Fruit fly (Drosophila melanogaster) whole organism: ENCODE measurements around the gene Sec24CD.

Experiments
- pan ChIP-seq: fragments of >200 bp; optimal IDR thresholded peaks from 2 replicates; lab custom pipeline; 2017
- psq ChIP-seq: fragments of >200 bp; optimal IDR thresholded peaks from 2 replicates; lab custom pipeline; 2017
- usp ChIP-seq: fragments of >200 bp; optimal IDR thresholded peaks from 2 replicates; lab custom pipeline; 2017; ENCODE audit warnings: missing biosample characterization, missing genetic modification characterization, mixed read lengths

DNA sequence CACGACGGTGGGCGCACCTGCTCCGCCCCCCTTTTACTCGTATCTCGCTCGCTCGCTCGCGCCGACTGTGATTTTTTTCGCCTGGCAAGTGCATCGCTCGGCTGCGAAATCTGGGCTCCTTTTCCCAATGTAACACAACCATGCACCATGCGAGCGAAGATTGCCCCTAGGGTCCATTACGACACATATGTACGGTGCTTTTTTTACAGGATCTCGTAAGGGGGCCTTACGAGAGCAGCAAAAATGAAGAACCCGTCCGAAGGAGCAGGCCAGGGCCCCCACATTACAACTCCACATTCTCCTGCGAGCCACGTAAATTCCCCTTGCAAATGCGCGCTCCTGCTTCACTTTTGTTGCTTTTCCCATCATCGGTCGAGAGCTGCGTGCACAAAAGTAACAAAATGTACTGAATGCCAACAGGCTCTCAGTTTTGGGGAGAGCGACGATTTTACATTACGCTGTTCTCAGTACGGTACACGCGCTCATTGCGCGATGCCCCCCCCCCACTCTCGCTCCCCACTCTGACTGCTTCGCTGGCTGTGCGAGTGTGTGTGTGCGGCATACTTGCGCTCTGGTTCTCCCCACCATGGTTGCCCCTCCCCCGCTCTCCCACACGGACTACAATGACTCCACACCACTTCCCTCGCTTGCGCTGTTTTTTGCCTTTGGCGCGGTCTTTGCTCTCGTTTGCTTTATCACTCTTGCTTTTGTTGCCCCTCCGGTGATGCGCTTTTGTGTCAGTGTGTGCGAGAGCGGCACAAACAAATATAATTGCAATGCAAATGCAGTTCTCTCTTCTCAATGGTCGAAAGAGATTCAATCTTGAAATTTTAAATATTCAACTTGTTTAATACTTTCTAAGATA lies 33.6 kb downstream of the Sec24CD start:
- TF ChIP-seq pan (no peak), usp (GFP tag; lab: Kevin White, UChicago) (no peak), psq (lab: Kevin White, UChicago) (no peak)
